Fruit fly (Drosophila melanogaster): ENCODE data around the gene CG14011.

Gene CG14011

dm6 chr2L:5581016-5581415, at the start of gene CG14011:
Gene CG14011, minus strand, starts transcription at chr2L:5581116.
- no peak for TF ChIP-seq psq (optimal IDR thresholded peaks at IDR 0.05)
- TF ChIP-seq Myc (optimal IDR thresholded peaks at IDR 0.05) = no peak
- no peak for TF ChIP-seq h (optimal IDR thresholded peaks at IDR 0.05)
- TF ChIP-seq ttk (optimal IDR thresholded peaks at IDR 0.05) = no peak
- no peak for TF ChIP-seq insv (optimal IDR thresholded peaks at IDR 0.05)
- no peak for TF ChIP-seq Sin3A (optimal IDR thresholded peaks at IDR 0.05)

- no peak for TF ChIP-seq h (optimal IDR thresholded peaks at IDR 0.05)
- no peak for TF ChIP-seq insv (optimal IDR thresholded peaks at IDR 0.05)
- no peak for TF ChIP-seq Sin3A (optimal IDR thresholded peaks at IDR 0.05)
- no peak for TF ChIP-seq psq (optimal IDR thresholded peaks at IDR 0.05)
These were observed 43.0 kb upstream of the CG14011 start, which contains the start of gene Cyp6a16 for dm6 chr2L:5623727-5624407. Gene Cyp6a16, minus strand, starts transcription at chr2L:5623762.

DNA sequence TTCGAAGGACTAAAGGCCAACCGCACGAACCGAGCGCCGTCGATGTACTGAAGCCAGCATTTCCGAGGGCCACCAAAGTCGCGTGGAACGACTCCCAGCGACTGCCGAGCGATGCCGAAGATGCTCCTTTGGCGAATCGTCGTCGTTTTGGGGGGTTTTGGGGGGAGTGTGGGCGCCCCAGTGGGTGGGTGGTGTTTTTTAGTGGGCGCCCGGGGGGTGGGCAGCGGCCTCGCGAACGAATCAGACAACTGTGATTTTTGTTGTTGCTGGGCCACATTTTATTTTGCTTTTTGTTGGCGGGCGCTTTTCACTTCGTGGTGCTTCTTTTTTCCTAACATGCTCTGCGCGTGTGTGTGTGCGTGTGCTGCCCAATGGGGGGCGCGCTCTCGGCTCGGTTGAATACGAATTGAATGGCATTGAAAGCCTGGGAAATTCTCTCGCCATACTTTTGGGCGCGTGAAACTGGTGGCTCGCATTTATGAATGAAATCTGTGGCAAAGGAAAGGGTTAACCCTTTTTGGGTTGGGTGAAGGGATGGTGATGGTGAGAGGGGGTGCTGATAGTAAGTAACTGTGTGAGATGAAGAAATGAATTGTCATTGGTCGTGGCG, 37.1 kb upstream of the CG14011 start, which contains the start of gene DIP-eta:
TSS of gene DIP-eta (minus strand) at position 51 of the 610 bp plus-strand sequence.
- TF ChIP-seq Myc (optimal IDR thresholded peaks at IDR 0.05) (no peak), h (optimal IDR thresholded peaks at IDR 0.05) (no peak), ttk (optimal IDR thresholded peaks at IDR 0.05) (no peak), Sin3A (optimal IDR thresholded peaks at IDR 0.05) (no peak)

- no peak for TF ChIP-seq psq (optimal IDR thresholded peaks at IDR 0.05)
- no peak for TF ChIP-seq Sin3A (optimal IDR thresholded peaks at IDR 0.05)
- no peak for TF ChIP-seq h (optimal IDR thresholded peaks at IDR 0.05)
These were observed 36.3 kb upstream of the CG14011 start for dm6 chr2L:5617224-5617623.

- TF ChIP-seq h (optimal IDR thresholded peaks at IDR 0.05) (no peak), Sin3A (optimal IDR thresholded peaks at IDR 0.05) (no peak), Myc (optimal IDR thresholded peaks at IDR 0.05) (no peak), insv (optimal IDR thresholded peaks at IDR 0.05) (no peak), ttk (optimal IDR thresholded peaks at IDR 0.05) (no peak), psq (optimal IDR thresholded peaks at IDR 0.05) (no peak)
These were observed 29.7 kb upstream of the CG14011 start for dm6 chr2L:5610629-5611028.

- TF ChIP-seq psq (optimal IDR thresholded peaks at IDR 0.05) = no peak
- no peak for TF ChIP-seq ttk (optimal IDR thresholded peaks at IDR 0.05)
- TF ChIP-seq h (optimal IDR thresholded peaks at IDR 0.05) = no peak
- no peak for TF ChIP-seq Sin3A (optimal IDR thresholded peaks at IDR 0.05)
- no peak for TF ChIP-seq insv (optimal IDR thresholded peaks at IDR 0.05)
- TF ChIP-seq Myc (optimal IDR thresholded peaks at IDR 0.05) = no peak
These were observed 29.2 kb upstream of the CG14011 start for dm6 chr2L:5610108-5610507.

DNA sequence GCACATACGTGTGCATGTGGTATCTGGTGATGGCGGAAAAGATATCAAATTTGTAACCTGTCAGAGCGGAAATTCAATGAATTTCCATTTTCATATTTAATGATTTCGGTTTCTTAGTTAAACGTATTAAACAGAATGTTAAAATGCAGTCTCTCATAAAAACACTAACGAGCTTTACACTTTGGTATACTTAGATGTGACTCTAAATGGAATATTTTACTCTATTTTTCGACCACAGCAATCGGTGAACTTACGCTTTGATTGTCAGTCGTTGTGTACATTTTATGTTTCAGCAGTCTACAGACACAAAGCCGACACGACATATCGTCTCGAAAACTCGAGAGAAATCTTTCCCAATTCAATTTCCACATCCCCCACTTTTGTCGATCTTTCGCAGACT, 15.6 kb upstream of the CG14011 start, which contains the start of gene CG18266:
TSS of gene CG18266 (plus strand) at position 301 of the 400 bp plus-strand sequence.
- TF ChIP-seq insv (optimal IDR thresholded peaks at IDR 0.05) (no peak), psq (optimal IDR thresholded peaks at IDR 0.05) (no peak)

DNA sequence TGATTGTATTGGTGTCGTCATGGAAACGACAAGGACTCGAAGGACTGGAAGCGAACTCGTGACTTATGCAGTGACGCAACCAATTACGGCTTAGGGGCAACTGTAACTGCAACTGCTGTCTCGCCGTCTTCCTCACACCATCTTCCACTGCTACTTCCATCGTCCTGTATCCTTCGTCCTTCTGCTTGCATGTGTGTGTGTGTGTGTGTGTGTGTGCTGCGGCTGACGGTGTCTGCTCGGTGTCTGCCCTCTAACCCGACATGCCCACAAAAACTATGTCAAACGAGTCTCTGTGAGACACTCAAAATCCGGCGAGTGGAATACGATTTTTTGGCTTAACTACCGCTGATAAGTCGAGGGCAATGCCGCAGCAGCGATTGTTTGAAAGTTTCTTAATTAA, 12.9 kb upstream of the CG14011 start:
- TF ChIP-seq psq (optimal IDR thresholded peaks at IDR 0.05) (no peak), Myc (optimal IDR thresholded peaks at IDR 0.05) (no peak), ttk (optimal IDR thresholded peaks at IDR 0.05) (no peak), Sin3A (optimal IDR thresholded peaks at IDR 0.05) (no peak)

dm6 chr2L:5588314-5588713, 7.4 kb upstream of the CG14011 start, which contains the start of gene CG7251:
Gene CG7251, minus strand, starts transcription at chr2L:5588414.
- no peak for TF ChIP-seq Myc (optimal IDR thresholded peaks at IDR 0.05)
- TF ChIP-seq h (optimal IDR thresholded peaks at IDR 0.05) = no peak
- TF ChIP-seq psq (optimal IDR thresholded peaks at IDR 0.05) = no peak
- TF ChIP-seq ttk (optimal IDR thresholded peaks at IDR 0.05) = no peak
- no peak for TF ChIP-seq insv (optimal IDR thresholded peaks at IDR 0.05)
- TF ChIP-seq Sin3A (optimal IDR thresholded peaks at IDR 0.05) = no peak

DNA sequence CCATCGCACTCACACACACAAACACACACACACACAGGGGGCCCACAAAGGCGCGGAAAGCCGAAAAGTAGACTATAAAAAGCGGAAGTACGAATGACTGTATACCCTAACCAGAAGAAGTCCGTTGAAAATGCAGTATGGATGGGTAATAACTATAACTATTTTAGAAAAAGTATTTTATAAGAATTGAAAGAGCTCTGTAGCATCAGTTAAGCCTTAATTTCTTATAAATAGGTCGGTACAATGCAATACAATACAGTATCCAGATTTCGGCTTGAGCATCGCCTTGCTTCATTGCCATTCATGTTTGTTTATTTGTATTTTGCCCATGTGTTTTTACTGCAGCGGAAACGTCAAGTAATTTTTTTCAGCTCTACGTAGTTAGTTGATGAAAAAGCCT, 11.4 kb downstream of the CG14011 start:
- TF ChIP-seq ttk (optimal IDR thresholded peaks at IDR 0.05) = no peak
- no peak for TF ChIP-seq psq (optimal IDR thresholded peaks at IDR 0.05)
- TF ChIP-seq insv (optimal IDR thresholded peaks at IDR 0.05) = no peak
- TF ChIP-seq h (optimal IDR thresholded peaks at IDR 0.05) = no peak

- TF ChIP-seq ttk (optimal IDR thresholded peaks at IDR 0.05) = no peak
- no peak for TF ChIP-seq Myc (optimal IDR thresholded peaks at IDR 0.05)
- no peak for TF ChIP-seq Sin3A (optimal IDR thresholded peaks at IDR 0.05)
- no peak for TF ChIP-seq insv (optimal IDR thresholded peaks at IDR 0.05)
- TF ChIP-seq h (optimal IDR thresholded peaks at IDR 0.05) = no peak
- TF ChIP-seq psq (optimal IDR thresholded peaks at IDR 0.05) = no peak
These were observed 13.8 kb downstream of the CG14011 start for dm6 chr2L:5567103-5567502.

dm6 chr2L:5558809-5559392, 22.0 kb downstream of the CG14011 start, which contains the start of gene GluRIIB:
Gene GluRIIB, plus strand, starts transcription at chr2L:5559342.
- TF ChIP-seq insv (optimal IDR thresholded peaks at IDR 0.05) = no peak
- no peak for TF ChIP-seq ttk (optimal IDR thresholded peaks at IDR 0.05)
- TF ChIP-seq h (optimal IDR thresholded peaks at IDR 0.05) = no peak
- no peak for TF ChIP-seq Myc (optimal IDR thresholded peaks at IDR 0.05)
- no peak for TF ChIP-seq psq (optimal IDR thresholded peaks at IDR 0.05)
- TF ChIP-seq Sin3A (optimal IDR thresholded peaks at IDR 0.05) = no peak

DNA sequence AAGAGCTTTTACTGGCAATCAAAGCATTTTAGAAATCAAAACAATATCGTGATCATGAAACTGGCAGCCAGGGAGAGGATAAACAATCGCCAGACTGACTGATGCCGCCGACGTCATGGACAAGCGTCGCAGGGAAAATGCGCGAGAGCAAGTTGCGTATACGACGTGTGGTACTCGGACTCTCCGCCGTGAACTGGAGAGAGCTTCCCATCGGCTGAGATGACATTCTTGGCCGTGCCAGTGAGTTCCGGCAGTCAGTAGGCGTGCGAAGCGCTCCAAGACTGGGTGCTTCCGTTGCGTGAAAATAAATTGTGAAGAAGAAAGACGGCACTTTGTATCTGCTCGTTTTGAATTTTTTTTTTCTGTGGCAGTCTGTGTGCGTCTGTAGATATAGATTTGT, 26.1 kb downstream of the CG14011 start, which contains the start of gene GluRIIA:
TSS of gene GluRIIA (plus strand) at position 255 of the 400 bp plus-strand sequence.
- TF ChIP-seq h (optimal IDR thresholded peaks at IDR 0.05) (no peak), ttk (optimal IDR thresholded peaks at IDR 0.05) (no peak), Sin3A (optimal IDR thresholded peaks at IDR 0.05) (no peak), insv (optimal IDR thresholded peaks at IDR 0.05) (no peak), psq (optimal IDR thresholded peaks at IDR 0.05) (no peak), Myc (optimal IDR thresholded peaks at IDR 0.05) (no peak)

Measured in Kc167 (cell line).